Fruit fly (Drosophila melanogaster): Measurements from ENCODE around the gene Alp13.
A peak's percentile ranks its signal among the peaks of the same experiment; 100 is the strongest.

DNA sequence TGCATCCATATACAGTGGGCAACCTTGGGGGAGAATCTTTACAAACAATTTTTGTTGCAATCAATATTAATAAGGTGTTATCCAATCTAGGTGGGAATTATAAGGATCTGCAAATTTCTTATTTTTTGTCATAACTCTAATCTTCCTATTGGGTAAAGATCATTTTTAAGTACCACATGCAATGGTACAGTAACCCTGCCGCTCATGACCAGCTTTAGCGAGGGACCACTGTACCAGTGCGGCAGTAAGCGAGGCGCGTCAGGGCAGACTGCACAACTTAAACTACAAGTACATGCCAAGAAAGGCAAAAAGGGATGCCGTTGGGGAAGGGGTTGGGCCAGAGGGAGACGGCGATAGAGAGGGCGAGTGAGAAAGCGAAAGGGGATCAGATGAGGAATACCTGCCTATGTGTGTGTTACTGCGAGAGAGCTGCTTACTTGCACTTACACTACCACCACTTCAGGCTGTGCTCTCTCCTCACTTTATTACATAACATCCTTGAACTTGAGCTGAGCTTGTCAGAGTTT, 7.4 kb upstream of the Alp13 start:
- peak; percentile 94 for TF ChIP-seq CG9948 (tag; optimal IDR thresholded peaks at IDR 0.05)
- peak; percentile 66 for TF ChIP-seq CG14655 (GFP tag; optimal IDR thresholded peaks at IDR 0.05)
- TF ChIP-seq CG32121 (GFP tag; IDR thresholded peaks at IDR 0.05), result no peak
- peak; percentile 37 for TF ChIP-seq EcR (GFP tag; optimal IDR thresholded peaks at IDR 0.05)
- peak; percentile 90 for TF ChIP-seq CG17806 (tag; optimal IDR thresholded peaks at IDR 0.05)
- peak; percentile 81 for TF ChIP-seq D1 (tag; optimal IDR thresholded peaks at IDR 0.05)

Data from whole organism, pupa.